Fruit fly (Drosophila melanogaster) whole organism, prepupa: ENCODE measurements around the gene CG10959.

ENCODE experiments used
- CG10631 ChIP-seq: fragments of 200-800 bp; sonication (Bioruptor generic); optimal IDR thresholded peaks from 2 replicates; lab custom pipeline; 2016; ENCODE audit warnings: missing biosample characterization, missing genetic modification characterization
- CG10669 ChIP-seq: fragments of 200-800 bp; sonication (Bioruptor generic); optimal IDR thresholded peaks from 3 replicates; lab custom pipeline; 2018; ENCODE audit warnings: missing biosample characterization, mild to moderate bottlenecking, missing genetic modification characterization, moderate library complexity
- CG11294 ChIP-seq: fragments of 200-800 bp; sonication (Bioruptor generic); IDR thresholded peaks from 2 replicates; pipeline ENCODE4 v1.3.6; 2022; ENCODE audit warnings: missing biosample characterization, missing genetic modification characterization
- CG11762 ChIP-seq: fragments of 200-800 bp; sonication (Bioruptor generic); optimal IDR thresholded peaks from 3 replicates; lab custom pipeline; 2016; ENCODE audit warnings: missing biosample characterization, missing genetic modification characterization; ENCODE audit not compliant: insufficient read depth
- CG11902 ChIP-seq: fragments of 200-800 bp; sonication (Bioruptor generic); optimal IDR thresholded peaks from 3 replicates; lab custom pipeline; 2016; ENCODE audit warnings: missing biosample characterization, missing genetic modification characterization
- CG15336 ChIP-seq: fragments of 200-800 bp; sonication (Bioruptor generic); IDR thresholded peaks from 2 replicates; pipeline ENCODE4 v1.3.6; 2022; ENCODE audit warnings: missing biosample characterization, missing genetic modification characterization
- CG1621 ChIP-seq: fragments of 200-800 bp; sonication (Bioruptor generic); optimal IDR thresholded peaks from 3 replicates; lab custom pipeline; 2018; ENCODE audit warnings: missing biosample characterization, mild to moderate bottlenecking, missing genetic modification characterization
- CG16779 ChIP-seq: fragments of 200-800 bp; sonication (Bioruptor generic); optimal IDR thresholded peaks from 3 replicates; lab custom pipeline; 2017; ENCODE audit warnings: missing biosample characterization, mild to moderate bottlenecking, missing genetic modification characterization
- CG31627 ChIP-seq: fragments of 200-800 bp; sonication (Bioruptor generic); optimal IDR thresholded peaks from 3 replicates; lab custom pipeline; 2016; ENCODE audit warnings: missing biosample characterization, missing genetic modification characterization
- CG32006 ChIP-seq: fragments of 200-800 bp; sonication (Bioruptor generic); optimal IDR thresholded peaks from 3 replicates; lab custom pipeline; 2017; ENCODE audit warnings: missing biosample characterization, mild to moderate bottlenecking, missing genetic modification characterization
- CG34406 ChIP-seq: fragments of 200-800 bp; sonication (Bioruptor generic); optimal IDR thresholded peaks from 3 replicates; lab custom pipeline; 2016; ENCODE audit warnings: missing biosample characterization, missing genetic modification characterization
- CG3919 ChIP-seq: fragments of 200-800 bp; sonication (Bioruptor generic); optimal IDR thresholded peaks from 3 replicates; lab custom pipeline; 2016; ENCODE audit warnings: missing biosample characterization, missing genetic modification characterization
- CG6163 ChIP-seq: fragments of 200-800 bp; sonication (Bioruptor generic); IDR thresholded peaks from 3 replicates; pipeline ENCODE4 v1.3.6; 2022; ENCODE audit warnings: missing biosample characterization, missing genetic modification characterization
- CG6276 ChIP-seq: fragments of 200-800 bp; sonication (Bioruptor generic); optimal IDR thresholded peaks from 2 replicates; lab custom pipeline; 2017; ENCODE audit warnings: missing biosample characterization, mild to moderate bottlenecking, missing genetic modification characterization
- CG6792 ChIP-seq: fragments of 200-800 bp; sonication (Bioruptor generic); optimal IDR thresholded peaks from 3 replicates; lab custom pipeline; 2016; ENCODE audit warnings: missing biosample characterization, missing genetic modification characterization
- CG6808 ChIP-seq: fragments of 200-800 bp; sonication (Bioruptor generic); optimal IDR thresholded peaks from 3 replicates; lab custom pipeline; 2017; ENCODE audit warnings: missing biosample characterization, missing genetic modification characterization, mild to moderate bottlenecking, moderate library complexity, missing genetic modification reagents
- CG7368 ChIP-seq: fragments of 200-800 bp; sonication (Bioruptor generic); optimal IDR thresholded peaks from 3 replicates; lab custom pipeline; 2016; ENCODE audit warnings: missing biosample characterization, missing genetic modification characterization
- CG8119 ChIP-seq: fragments of 200-800 bp; sonication (Bioruptor generic); IDR thresholded peaks from 3 replicates; pipeline ENCODE4 v1.3.6; 2022; ENCODE audit warnings: missing biosample characterization, missing genetic modification characterization
- CG8319 ChIP-seq: fragments of 200-800 bp; sonication (Bioruptor generic); optimal IDR thresholded peaks from 3 replicates; lab custom pipeline; 2016; ENCODE audit warnings: missing biosample characterization, missing genetic modification characterization
- CG8632 ChIP-seq: fragments of 200-800 bp; sonication (Bioruptor generic); optimal IDR thresholded peaks from 3 replicates; lab custom pipeline; 2016; ENCODE audit warnings: missing biosample characterization, missing genetic modification characterization
- CG9139 ChIP-seq: fragments of 200-800 bp; sonication (Bioruptor generic); optimal IDR thresholded peaks from 3 replicates; lab custom pipeline; 2017; ENCODE audit warnings: missing biosample characterization, mild to moderate bottlenecking, missing genetic modification characterization
- Eip78C ChIP-seq: fragments of 200-800 bp; sonication (Bioruptor generic); peaks from one replicate; lab custom pipeline; 2016; ENCODE audit warnings: missing biosample characterization, missing genetic modification characterization
- Ets96B ChIP-seq: fragments of 200-800 bp; optimal IDR thresholded peaks from 2 replicates; lab custom pipeline; 2019; ENCODE audit warnings: missing biosample characterization, mild to moderate bottlenecking, missing genetic modification characterization, moderate library complexity
- Gug ChIP-seq: fragments of 200-800 bp; sonication (Bioruptor generic); IDR thresholded peaks from 2 replicates; pipeline ENCODE4 v1.3.6; 2022; ENCODE audit warnings: missing biosample characterization, missing genetic modification characterization
- Hr38 ChIP-seq: sonication (Bioruptor generic); optimal IDR thresholded peaks from 2 replicates; lab custom pipeline; 2016; ENCODE audit warnings: missing biosample characterization, missing genetic modification characterization
- Hr39 ChIP-seq: fragments of 200-800 bp; sonication (Bioruptor generic); optimal IDR thresholded peaks from 2 replicates; lab custom pipeline; 2016; ENCODE audit warnings: missing biosample characterization, missing genetic modification characterization
- Hr4 ChIP-seq: fragments of 200-800 bp; sonication (Bioruptor generic); optimal IDR thresholded peaks from 3 replicates; lab custom pipeline; 2016; ENCODE audit warnings: missing biosample characterization, missing genetic modification characterization
- OdsH ChIP-seq: fragments of 200-800 bp; sonication (Bioruptor generic); optimal IDR thresholded peaks from 3 replicates; lab custom pipeline; 2016; ENCODE audit warnings: missing biosample characterization, missing genetic modification characterization
- Smox ChIP-seq: fragments of 200-800 bp; sonication (Bioruptor generic); optimal IDR thresholded peaks from 3 replicates; lab custom pipeline; 2016; ENCODE audit warnings: missing biosample characterization, missing genetic modification characterization
- Sox14 ChIP-seq: fragments of 200-800 bp; sonication (Bioruptor generic); optimal IDR thresholded peaks from 3 replicates; lab custom pipeline; 2016; ENCODE audit warnings: missing biosample characterization, missing genetic modification characterization
- Sox15 ChIP-seq: fragments of 200-800 bp; sonication (Bioruptor generic); optimal IDR thresholded peaks from 3 replicates; lab custom pipeline; 2016; ENCODE audit warnings: missing biosample characterization, missing genetic modification characterization
- acj6 ChIP-seq: fragments of 200-800 bp; sonication (Bioruptor generic); optimal IDR thresholded peaks from 3 replicates; lab custom pipeline; 2016; ENCODE audit warnings: missing biosample characterization, missing genetic modification characterization
- cyc ChIP-seq: fragments of 200-800 bp; sonication (Bioruptor generic); optimal IDR thresholded peaks from 3 replicates; lab custom pipeline; 2016; ENCODE audit warnings: missing biosample characterization, missing genetic modification characterization
- dsx ChIP-seq: fragments of 200-800 bp; optimal IDR thresholded peaks from 3 replicates; lab custom pipeline; 2019; ENCODE audit warnings: missing biosample characterization, mild to moderate bottlenecking, missing genetic modification characterization, moderate library complexity; ENCODE audit not compliant: poor library complexity, severe bottlenecking
- eg ChIP-seq: fragments of 200-800 bp; sonication (Bioruptor generic); IDR thresholded peaks from 3 replicates; pipeline ENCODE4 v1.3.6; 2022; ENCODE audit warnings: missing biosample characterization, missing genetic modification characterization
- fd59A ChIP-seq: fragments of 200-800 bp; sonication (Bioruptor generic); optimal IDR thresholded peaks from 2 replicates; lab custom pipeline; 2017; ENCODE audit warnings: missing biosample characterization, mild to moderate bottlenecking, missing genetic modification characterization, missing genetic modification reagents
- fd85E ChIP-seq: fragments of 200-800 bp; sonication (Bioruptor generic); optimal IDR thresholded peaks from 3 replicates; lab custom pipeline; 2016; ENCODE audit warnings: missing biosample characterization, missing genetic modification characterization
- fkh ChIP-seq: fragments of 200-800 bp; sonication (Bioruptor generic); optimal IDR thresholded peaks from 3 replicates; lab custom pipeline; 2017; ENCODE audit warnings: missing biosample characterization, mild to moderate bottlenecking, missing genetic modification characterization, moderate library complexity
- net ChIP-seq: fragments of 200-800 bp; sonication (Bioruptor generic); optimal IDR thresholded peaks from 3 replicates; lab custom pipeline; 2016; ENCODE audit warnings: missing biosample characterization, missing genetic modification characterization
- pdm3 ChIP-seq: fragments of 200-800 bp; sonication (Bioruptor generic); optimal IDR thresholded peaks from 3 replicates; lab custom pipeline; 2016; ENCODE audit warnings: missing biosample characterization, missing genetic modification characterization
- salr ChIP-seq, 2 experiments: fragments of 200-800 bp; sonication (Bioruptor generic); optimal IDR thresholded peaks; 3 replicates each; lab custom pipeline; 2016 to 2018; ENCODE audit warnings: missing biosample characterization in 2 of 2, missing genetic modification characterization in 2 of 2, mild to moderate bottlenecking in 1 of 2
- spab ChIP-seq: fragments of 200-800 bp; sonication (Bioruptor generic); optimal IDR thresholded peaks from 2 replicates; lab custom pipeline; 2017; ENCODE audit warnings: missing biosample characterization, mild to moderate bottlenecking, missing genetic modification characterization, missing genetic modification reagents
- ss ChIP-seq, 2 experiments: fragments of 200-800 bp; sonication (Bioruptor generic); optimal IDR thresholded peaks; 2 replicates in 1 of 2; 3 replicates in 1 of 2; lab custom pipeline; 2017 to 2018; ENCODE audit warnings: mild to moderate bottlenecking in 2 of 2, missing biosample characterization in 2 of 2, missing genetic modification characterization in 2 of 2, moderate library complexity in 1 of 2
- svp ChIP-seq: fragments of 200-800 bp; sonication (Bioruptor generic); peaks from one replicate; lab custom pipeline; 2016; ENCODE audit warnings: missing biosample characterization, missing genetic modification characterization
- topi ChIP-seq: fragments of 200-800 bp; sonication (Bioruptor generic); optimal IDR thresholded peaks from 3 replicates; lab custom pipeline; 2016; ENCODE audit warnings: missing biosample characterization, missing genetic modification characterization

Gene CG10959

dm6 chrX:8141353-8142066 is 7.1 kb upstream of the CG10959 start (continued):
- peak; percentile 83 for TF ChIP-seq svp (GFP tag; lab: Kevin White, UChicago)
- peak; percentile 8 for TF ChIP-seq pdm3 (GFP tag; lab: Kevin White, UChicago)
- TF ChIP-seq, all 60 proteins: peak for 27

dm6 chrX:8142067-8142462 is 6.5 kb upstream of the CG10959 start, which contains the start of gene Smox:
Gene Smox, minus strand, starts transcription at chrX:8142279.
- peak; percentile 50 for TF ChIP-seq Eip78C (GFP tag; lab: Kevin White, UChicago)
- TF ChIP-seq CG11762: no peak
- TF ChIP-seq ss (GFP tag; optimal IDR thresholded peaks at IDR 0.05; lab: Kevin White, UChicago): no peak
- TF ChIP-seq Sox14 (GFP tag; lab: Kevin White, UChicago): peak; percentile 18
- no peak for TF ChIP-seq fd59A (GFP tag; lab: Kevin White, UChicago)
- no peak for TF ChIP-seq CG8319 (GFP tag; lab: Kevin White, UChicago)
- TF ChIP-seq Ets96B (tag; lab: Kevin White, UChicago): no peak
- TF ChIP-seq Smox (GFP tag; lab: Kevin White, UChicago): no peak
- no peak for TF ChIP-seq salr (GFP tag; optimal IDR thresholded peaks at IDR 0.05; lab: Kevin White, UChicago)

- TF ChIP-seq net (GFP tag; lab: Kevin White, UChicago) (peak; percentile 93), acj6 (GFP tag; lab: Kevin White, UChicago) (peak; percentile 91), Eip78C (GFP tag; lab: Kevin White, UChicago) (peak; percentile 96), CG1621 (peak; percentile 82), CG6276 (GFP tag; lab: Kevin White, UChicago) (peak; percentile 92), CG11294 (peak; percentile 69), cyc (peak; percentile 92), CG16779 (tag; lab: Kevin White, UChicago) (no peak), fkh (peak; percentile 66), Hr4 (peak; percentile 92), Hr38 (GFP tag; lab: Kevin White, UChicago) (peak; percentile 24), CG31627 (GFP tag; lab: Kevin White, UChicago) (peak; percentile 94), ss (GFP tag; optimal IDR thresholded peaks at IDR 0.05; lab: Kevin White, UChicago) (peak in 1 of 2 experiments; percentile 88), dsx (GFP tag; lab: Kevin White, UChicago) (peak; percentile 85), spab (GFP tag; lab: Kevin White, UChicago) (no peak), Sox15 (GFP tag; lab: Kevin White, UChicago) (peak; percentile 77), Ets96B (tag; lab: Kevin White, UChicago) (peak; percentile 90), eg (peak; percentile 90), CG7368 (GFP tag; lab: Kevin White, UChicago) (peak; percentile 92), OdsH (GFP tag; lab: Kevin White, UChicago) (peak; percentile 90), CG6163 (peak; percentile 93), CG9139 (GFP tag; lab: Kevin White, UChicago) (no peak), Hr39 (GFP tag; lab: Kevin White, UChicago) (peak; percentile 93), svp (GFP tag; lab: Kevin White, UChicago) (no peak), CG6792 (peak; percentile 89), CG15336 (GFP tag; lab: Robert Waterston, UW) (peak; percentile 97), fd85E (GFP tag; lab: Kevin White, UChicago) (peak; percentile 68), CG10631 (GFP tag; lab: Kevin White, UChicago) (peak; percentile 90), pdm3 (GFP tag; lab: Kevin White, UChicago) (peak; percentile 94), CG3919 (GFP tag; lab: Kevin White, UChicago) (peak; percentile 94), CG34406 (GFP tag; lab: Kevin White, UChicago) (peak; percentile 91), CG6808 (GFP tag; lab: Kevin White, UChicago) (peak; percentile 85), CG32006 (peak; percentile 84), CG8632 (peak; percentile 90), CG8119 (GFP tag; lab: Robert Waterston, UW) (peak; percentile 85), CG10669 (GFP tag; lab: Kevin White, UChicago) (peak; percentile 91), fd59A (GFP tag; lab: Kevin White, UChicago) (peak; percentile 74), Gug (GFP tag; lab: Robert Waterston, UW) (peak; percentile 81), CG11762 (peak; percentile 77), topi (GFP tag; lab: Kevin White, UChicago) (peak; percentile 94), CG11902 (GFP tag; lab: Kevin White, UChicago) (peak; percentile 72)
Measured at dm6 chrX:8143537-8143936, 5.0 kb upstream of the CG10959 start, which contains the start of gene CG17982. Gene CG17982, minus strand, starts transcription at chrX:8143835.
